Fruit fly (Drosophila melanogaster): ENCODE results near the gene epsilonCOP.

dm6 chr2L:6464270-6464669, 24.6 kb upstream of the epsilonCOP start:
- TF ChIP-seq rn (GFP tag; IDR thresholded peaks at IDR 0.05) = no peak
- no peak for TF ChIP-seq EcR (GFP tag; optimal IDR thresholded peaks at IDR 0.05)
- TF ChIP-seq CG8159 (tag; optimal IDR thresholded peaks at IDR 0.05) = no peak
- TF ChIP-seq CG14655 (GFP tag; optimal IDR thresholded peaks at IDR 0.05) = peak; percentile 21
- no peak for TF ChIP-seq CG12605 (GFP tag; IDR thresholded peaks at IDR 0.05)
- TF ChIP-seq Snoo (tag; optimal IDR thresholded peaks at IDR 0.05) = no peak
